Worm (Caenorhabditis elegans): ENCODE measurements around the gene somi-1.
A peak's percentile ranks its signal among the peaks of the same experiment; 100 is the strongest.

Gene somi-1

ce11 chrV:13396426-13396825 is 5.2 kb upstream of the somi-1 start (continued):
- no peak for TF ChIP-seq jun-1 (tag; optimal IDR thresholded peaks at IDR 0.05)
- peak; percentile 54 for TF ChIP-seq dsc-1 (tag; optimal IDR thresholded peaks at IDR 0.05)
- no peak for TF ChIP-seq tlp-1 (tag; optimal IDR thresholded peaks at IDR 0.05)
- no peak for TF ChIP-seq skn-1 (tag; optimal IDR thresholded peaks at IDR 0.05)
- TF ChIP-seq unc-130 (tag; optimal IDR thresholded peaks at IDR 0.05): no peak
- no peak for TF ChIP-seq mef-2 (tag; optimal IDR thresholded peaks at IDR 0.05)
- no peak for TF ChIP-seq nhr-20 (tag; optimal IDR thresholded peaks at IDR 0.05)
- no peak for TF ChIP-seq nhr-11 (tag; optimal IDR thresholded peaks at IDR 0.05)
- TF ChIP-seq pag-3 (tag; optimal IDR thresholded peaks at IDR 0.05; ENCODE audit: borderline replicate concordance, insufficient read depth): no peak
- no peak for TF ChIP-seq swsn-7 (tag; optimal IDR thresholded peaks at IDR 0.05)
- TF ChIP-seq ceh-88 (GFP tag; IDR thresholded peaks at IDR 0.05): no peak
- no peak for TF ChIP-seq nhr-76 (tag; optimal IDR thresholded peaks at IDR 0.05)
- no peak for TF ChIP-seq F16B12.6 (tag; optimal IDR thresholded peaks at IDR 0.05)
- no peak for TF ChIP-seq zag-1 (tag; optimal IDR thresholded peaks at IDR 0.05)
- no peak for TF ChIP-seq aly-2 (tag; optimal IDR thresholded peaks at IDR 0.05)
- TF ChIP-seq nhr-19 (GFP tag; conservative IDR thresholded peaks at IDR 0.05): 0 out of 2 replicates have a peak, but pooled peaks have one; percentile 7
- no peak for TF ChIP-seq snu-23 (GFP tag; optimal IDR thresholded peaks at IDR 0.05)
- TF ChIP-seq ces-1 (GFP tag; optimal IDR thresholded peaks at IDR 0.05): no peak
- no peak for TF ChIP-seq nhr-84 (tag; optimal IDR thresholded peaks at IDR 0.05)
- TF ChIP-seq mab-9 (GFP tag; IDR thresholded peaks at IDR 0.05): peak; percentile 16; the same call in 1 of the 2 replicates
- TF ChIP-seq aha-1 (tag; optimal IDR thresholded peaks at IDR 0.05): no peak
- no peak for TF ChIP-seq nhr-71 (tag; optimal IDR thresholded peaks at IDR 0.05)
- no peak for TF ChIP-seq nhr-28 (tag; optimal IDR thresholded peaks at IDR 0.05)
- TF ChIP-seq tbx-2 (tag; optimal IDR thresholded peaks at IDR 0.05): peak; percentile 10
- TF ChIP-seq fkh-10 (GFP tag; optimal IDR thresholded peaks at IDR 0.05): no peak
- TF ChIP-seq elt-3 (tag; optimal IDR thresholded peaks at IDR 0.05): no peak
- TF ChIP-seq C16A3.4 (tag; optimal IDR thresholded peaks at IDR 0.05): no peak
- no peak for TF ChIP-seq egl-27 (tag; optimal IDR thresholded peaks at IDR 0.05)
- no peak for TF ChIP-seq nhr-85 (tag)
- no peak for TF ChIP-seq sptf-1 (tag; optimal IDR thresholded peaks at IDR 0.05)
- TF ChIP-seq elt-2 (tag; optimal IDR thresholded peaks at IDR 0.05): no peak
- no peak for TF ChIP-seq pax-3 (tag; optimal IDR thresholded peaks at IDR 0.05)
- no peak for TF ChIP-seq ceh-82 (tag; optimal IDR thresholded peaks at IDR 0.05)
- no peak for TF ChIP-seq hlh-17 (GFP tag; optimal IDR thresholded peaks at IDR 0.05; ENCODE audit: borderline replicate concordance)

- TF ChIP-seq tbx-2 (tag; optimal IDR thresholded peaks at IDR 0.05) (peak; percentile 28), pax-3 (tag; optimal IDR thresholded peaks at IDR 0.05) (peak; percentile 25), zag-1 (tag; optimal IDR thresholded peaks at IDR 0.05) (no peak)
Measured at ce11 chrV:13394968-13395367, 3.8 kb upstream of the somi-1 start.

- TF ChIP-seq snu-23 (GFP tag; optimal IDR thresholded peaks at IDR 0.05): peak; percentile 49
- TF ChIP-seq lin-35 (GFP tag; optimal IDR thresholded peaks at IDR 0.05): no peak
- no peak for TF ChIP-seq pqm-1 (tag; optimal IDR thresholded peaks at IDR 0.05)
- no peak for TF ChIP-seq ceh-88 (GFP tag; IDR thresholded peaks at IDR 0.05)
- no peak for TF ChIP-seq lir-3 (tag; optimal IDR thresholded peaks at IDR 0.05; ENCODE audit: poor library complexity)
- no peak for TF ChIP-seq sup-37 (GFP tag; optimal IDR thresholded peaks at IDR 0.05)
- no peak for TF ChIP-seq mef-2 (tag; optimal IDR thresholded peaks at IDR 0.05)
- no peak for TF ChIP-seq efl-1 (optimal IDR thresholded peaks at IDR 0.05)
- TF ChIP-seq efl-1 (GFP tag; optimal IDR thresholded peaks at IDR 0.05 in 1 of 2): peak in 1 of 2 experiments; percentile 92
- TF ChIP-seq fos-1 (tag; optimal IDR thresholded peaks at IDR 0.05): no peak
- TF ChIP-seq unc-130 (tag; optimal IDR thresholded peaks at IDR 0.05): peak; percentile 62
- peak; percentile 18 for TF ChIP-seq nhr-47 (tag; optimal IDR thresholded peaks at IDR 0.05)
- TF ChIP-seq nhr-11 (tag; optimal IDR thresholded peaks at IDR 0.05): no peak
- no peak for TF ChIP-seq ama-1 (optimal IDR thresholded peaks at IDR 0.05)
- no peak for TF ChIP-seq unc-30 (tag; optimal IDR thresholded peaks at IDR 0.05)
- TF ChIP-seq nhr-20 (tag; optimal IDR thresholded peaks at IDR 0.05): peak; percentile 25
- TF ChIP-seq lsy-2 (tag; optimal IDR thresholded peaks at IDR 0.05): peak; percentile 9 to 24
- no peak for TF ChIP-seq ceh-63 (GFP tag; optimal IDR thresholded peaks at IDR 0.05)
- no peak for TF ChIP-seq hlh-17 (GFP tag; optimal IDR thresholded peaks at IDR 0.05; ENCODE audit: borderline replicate concordance)
- TF ChIP-seq nhr-19 (GFP tag; conservative IDR thresholded peaks at IDR 0.05): peak; percentile 49; the same call in 1 of the 2 replicates
- TF ChIP-seq sptf-1 (tag; optimal IDR thresholded peaks at IDR 0.05): no peak
- TF ChIP-seq dsc-1 (tag; optimal IDR thresholded peaks at IDR 0.05): peak; percentile 9
- TF ChIP-seq ces-1 (GFP tag; optimal IDR thresholded peaks at IDR 0.05): no peak
- no peak for TF ChIP-seq F16B12.6 (tag; optimal IDR thresholded peaks at IDR 0.05)
- no peak for TF ChIP-seq sox-4 (tag; optimal IDR thresholded peaks at IDR 0.05)
- TF ChIP-seq nhr-85 (tag): peak; percentile 53
- TF ChIP-seq zag-1 (tag; optimal IDR thresholded peaks at IDR 0.05): no peak
- TF ChIP-seq hlh-4 (tag; optimal IDR thresholded peaks at IDR 0.05): no peak
- peak; percentile 79 for TF ChIP-seq rnt-1 (tag; optimal IDR thresholded peaks at IDR 0.05)
- TF ChIP-seq elt-3 (tag; optimal IDR thresholded peaks at IDR 0.05): no peak
Measured at ce11 chrV:13393333-13393803, 2.2 kb upstream of the somi-1 start.

Measured in whole organism, L1 larva.